Worm (Caenorhabditis elegans) whole organism, young adult: ENCODE measurements around the gene R02C2.1.

ENCODE experiments used
- B0261.1 ChIP-seq: sonication (generic microtip); optimal IDR thresholded peaks from 2 replicates; lab custom pipeline; 2016; ENCODE audit warnings: mild to moderate bottlenecking, missing genetic modification characterization, moderate library complexity, missing compliant biosample characterization
- B0336.3 ChIP-seq: fragments of 200-800 bp; sonication (Bioruptor generic); IDR thresholded peaks from 2 replicates; pipeline ENCODE4 v1.3.6; 2022; ENCODE audit warnings: missing genetic modification characterization, missing compliant biosample characterization
- F52B5.7 ChIP-seq: sonication (generic microtip); optimal IDR thresholded peaks from 2 replicates; lab custom pipeline; 2016; ENCODE audit warnings: mild to moderate bottlenecking, missing genetic modification characterization, missing compliant biosample characterization
- F57A8.1 ChIP-seq: fragments of 200-800 bp; sonication (Bioruptor generic); optimal IDR thresholded peaks from 2 replicates; lab custom pipeline; 2018; ENCODE audit warnings: mild to moderate bottlenecking, missing genetic modification characterization, moderate library complexity, missing compliant biosample characterization
- T26A5.8 ChIP-seq: sonication (generic microtip); optimal IDR thresholded peaks from 2 replicates; lab custom pipeline; 2016; ENCODE audit warnings: missing genetic modification characterization, missing compliant biosample characterization
- Y53F4B.3 ChIP-seq: fragments of 200-800 bp; sonication (Bioruptor generic); IDR thresholded peaks from 2 replicates; pipeline ENCODE4 v1.3.6; 2022; ENCODE audit warnings: missing genetic modification reagents, missing genetic modification characterization, missing compliant biosample characterization
- Y53G8AR.9 ChIP-seq: fragments of 200-800 bp; sonication (Bioruptor generic); conservative IDR thresholded peaks from 2 replicates; pipeline ENCODE4 v1.3.6; 2022; ENCODE audit warnings: missing genetic modification reagents, missing genetic modification characterization, missing compliant biosample characterization
- Y56A3A.18 ChIP-seq: fragments of 200-800 bp; sonication (Bioruptor generic); IDR thresholded peaks from 2 replicates; pipeline ENCODE4 v1.3.6; 2022; ENCODE audit warnings: missing genetic modification reagents, missing genetic modification characterization, missing compliant biosample characterization
- Y95B8A.8 ChIP-seq: fragments of 200-800 bp; sonication (Bioruptor generic); IDR thresholded peaks from 2 replicates; pipeline ENCODE4 v1.3.6; 2022; ENCODE audit warnings: missing genetic modification reagents, missing genetic modification characterization, missing compliant biosample characterization
- ZK185.1 ChIP-seq: sonication (generic microtip); optimal IDR thresholded peaks from 2 replicates; lab custom pipeline; 2016; ENCODE audit warnings: mild to moderate bottlenecking, missing genetic modification characterization, missing compliant biosample characterization; ENCODE audit not compliant: poor library complexity, severe bottlenecking
- attf-5 ChIP-seq: fragments of 200-800 bp; sonication (Bioruptor generic); optimal IDR thresholded peaks from 2 replicates; lab custom pipeline; 2018; ENCODE audit warnings: mild to moderate bottlenecking, missing genetic modification characterization, missing compliant biosample characterization
- cebp-2 ChIP-seq: fragments of 200-800 bp; sonication (Bioruptor generic); IDR thresholded peaks from 2 replicates; pipeline ENCODE4 v1.3.6; 2022; ENCODE audit warnings: missing genetic modification characterization, missing compliant biosample characterization
- ceh-40 ChIP-seq: fragments of 200-800 bp; sonication (Bioruptor generic); IDR thresholded peaks from 2 replicates; pipeline ENCODE4 v1.3.6; 2022; ENCODE audit warnings: missing genetic modification characterization, missing compliant biosample characterization
- ceh-58 ChIP-seq: fragments of 200-800 bp; sonication (Bioruptor generic); IDR thresholded peaks from 2 replicates; pipeline ENCODE4 v1.3.6; 2022; ENCODE audit warnings: missing genetic modification characterization, missing compliant biosample characterization
- ceh-91 ChIP-seq: fragments of 200-800 bp; sonication (Bioruptor generic); IDR thresholded peaks from 2 replicates; pipeline ENCODE4 v1.3.6; 2022; ENCODE audit warnings: missing genetic modification reagents, missing genetic modification characterization, missing compliant biosample characterization
- dox-1 ChIP-seq: fragments of 200-800 bp; sonication (Bioruptor generic); IDR thresholded peaks from 2 replicates; pipeline ENCODE4 v1.3.6; 2022; ENCODE audit warnings: missing genetic modification reagents, missing genetic modification characterization, missing compliant biosample characterization
- dpff-1 ChIP-seq: sonication (generic microtip); optimal IDR thresholded peaks from 2 replicates; lab custom pipeline; 2017; ENCODE audit warnings: mild to moderate bottlenecking, missing genetic modification characterization, missing compliant biosample characterization
- egl-44 ChIP-seq: fragments of 200-800 bp; sonication (Bioruptor generic); IDR thresholded peaks from 2 replicates; pipeline ENCODE4 v1.3.6; 2022; ENCODE audit warnings: missing genetic modification reagents, missing genetic modification characterization, missing compliant biosample characterization
- ets-4 ChIP-seq: fragments of 200-800 bp; sonication (Bioruptor generic); optimal IDR thresholded peaks from 2 replicates; lab custom pipeline; 2018; ENCODE audit warnings: mild to moderate bottlenecking, missing genetic modification characterization, missing compliant biosample characterization
- hmg-20 ChIP-seq: fragments of 200-800 bp; sonication (Bioruptor generic); IDR thresholded peaks from 2 replicates; pipeline ENCODE4 v1.3.6; 2022; ENCODE audit warnings: missing genetic modification reagents, missing genetic modification characterization, missing compliant biosample characterization
- lin-35 ChIP-seq, 3 experiments: fragments of 150-350 bp in 2 of 3; sonication (generic microtip) in 1 of 3; optimal IDR thresholded peaks; 2 replicates each; lab custom pipeline; 2014 to 2018; ENCODE audit warnings: missing biosample characterization in 3 of 3, missing genetic modification characterization in 3 of 3, missing genetic modification reagents in 3 of 3
- lin-54 ChIP-seq: fragments of 200-800 bp; sonication (Bioruptor generic); optimal IDR thresholded peaks from 2 replicates; lab custom pipeline; 2018; ENCODE audit warnings: mild to moderate bottlenecking, missing genetic modification characterization, missing compliant biosample characterization
- lir-1 ChIP-seq: fragments of 200-800 bp; sonication (Bioruptor generic); conservative IDR thresholded peaks from 2 replicates; pipeline ENCODE4 v1.3.6; 2022; ENCODE audit warnings: missing genetic modification reagents, missing genetic modification characterization, missing compliant biosample characterization
- madf-3 ChIP-seq: fragments of 200-800 bp; sonication (Bioruptor generic); IDR thresholded peaks from 2 replicates; pipeline ENCODE4 v1.3.6; 2022; ENCODE audit warnings: missing genetic modification reagents, missing genetic modification characterization, missing compliant biosample characterization
- mcd-1 ChIP-seq: fragments of 200-800 bp; sonication (Bioruptor generic); IDR thresholded peaks from 2 replicates; pipeline ENCODE4 v1.3.6; 2022; ENCODE audit warnings: missing genetic modification reagents, missing genetic modification characterization, missing compliant biosample characterization
- mel-28 ChIP-seq: sonication (generic microtip); optimal IDR thresholded peaks from 2 replicates; lab custom pipeline; 2016; ENCODE audit warnings: borderline replicate concordance, mild to moderate bottlenecking, missing genetic modification characterization, missing compliant biosample characterization
- mxl-1 ChIP-seq: sonication (generic microtip); optimal IDR thresholded peaks from 2 replicates; lab custom pipeline; 2016; ENCODE audit warnings: missing genetic modification characterization, missing compliant biosample characterization
- nhr-179 ChIP-seq: sonication (generic microtip); optimal IDR thresholded peaks from 2 replicates; lab custom pipeline; 2016; ENCODE audit warnings: mild to moderate bottlenecking, missing genetic modification characterization, missing compliant biosample characterization
- nhr-80 ChIP-seq: sonication (generic microtip); optimal IDR thresholded peaks from 2 replicates; lab custom pipeline; 2016; ENCODE audit warnings: missing genetic modification characterization, missing compliant biosample characterization
- pbrm-1 ChIP-seq: fragments of 200-800 bp; sonication (Bioruptor generic); IDR thresholded peaks from 2 replicates; pipeline ENCODE4 v1.3.6; 2022; ENCODE audit warnings: missing genetic modification reagents, missing genetic modification characterization, missing compliant biosample characterization
- rec-8 ChIP-seq, 2 experiments: sonication (generic microtip); optimal IDR thresholded peaks; 2 replicates each; lab custom pipeline; 2016; ENCODE audit warnings: mild to moderate bottlenecking in 2 of 2, missing genetic modification characterization in 2 of 2, missing genetic modification reagents in 2 of 2, missing genotype in 2 of 2, missing biosample characterization in 1 of 2, missing compliant biosample characterization in 1 of 2, moderate library complexity in 1 of 2
- rpc-1 ChIP-seq, 2 experiments: fragments of 150-350 bp in 1 of 2; sonication (generic microtip) in 1 of 2; optimal IDR thresholded peaks; 2 replicates each; lab custom pipeline; 2014 to 2018; ENCODE audit warnings: missing biosample characterization in 1 of 2, missing genetic modification characterization in 1 of 2, missing genetic modification reagents in 1 of 2, missing genotype in 1 of 2
- sea-2 ChIP-seq: fragments of 200-800 bp; sonication (Bioruptor generic); IDR thresholded peaks from 2 replicates; pipeline ENCODE4 v1.3.6; 2022; ENCODE audit warnings: missing genetic modification characterization, missing compliant biosample characterization
- snpc-1.3 ChIP-seq: sonication (generic microtip); optimal IDR thresholded peaks from 2 replicates; lab custom pipeline; 2017; ENCODE audit warnings: missing genetic modification characterization, mild to moderate bottlenecking, missing compliant biosample characterization, antibody characterized with exemption, moderate library complexity, missing genotype, missing genetic modification reagents; ENCODE audit not compliant: insufficient read depth
- snpc-4 ChIP-seq, 5 experiments: fragments of 150-350 bp in 1 of 5; sonication (generic microtip) in 4 of 5; optimal IDR thresholded peaks; 2 replicates each; lab custom pipeline; 2014 to 2018; ENCODE audit warnings: missing genetic modification characterization in 5 of 5, missing biosample characterization in 3 of 5, antibody characterized with exemption in 2 of 5, mild to moderate bottlenecking in 2 of 5, missing compliant biosample characterization in 2 of 5, missing genotype in 2 of 5, moderate library complexity in 2 of 5, missing genetic modification reagents in 1 of 5
- tlf-1 ChIP-seq: fragments of 200-800 bp; sonication (Bioruptor generic); optimal IDR thresholded peaks from 2 replicates; lab custom pipeline; 2018; ENCODE audit warnings: mild to moderate bottlenecking, missing genetic modification characterization, missing compliant biosample characterization
- unc-130 ChIP-seq: sonication (generic microtip); optimal IDR thresholded peaks from 2 replicates; lab custom pipeline; 2016; ENCODE audit warnings: missing genetic modification reagents, missing genetic modification characterization, missing compliant biosample characterization
- zim-3 ChIP-seq: sonication (generic microtip); optimal IDR thresholded peaks from 2 replicates; lab custom pipeline; 2017; ENCODE audit warnings: mild to moderate bottlenecking, missing genetic modification characterization, moderate library complexity, missing compliant biosample characterization
- ztf-28 ChIP-seq: fragments of 200-800 bp; sonication (Bioruptor generic); IDR thresholded peaks from 2 replicates; pipeline ENCODE4 v1.3.6; 2022; ENCODE audit warnings: missing genetic modification reagents, missing genetic modification characterization, missing compliant biosample characterization

R02C2.1 gene

ce11 chrV:248636-249035, 10.6 kb upstream of the R02C2.1 start:
- TF ChIP-seq Y53F4B.3 (GFP tag; lab: Robert Waterston, UW) (no peak), ztf-28 (GFP tag; lab: Robert Waterston, UW) (no peak), B0336.3 (GFP tag; lab: Robert Waterston, UW) (no peak), ceh-58 (GFP tag; lab: Robert Waterston, UW) (no peak), tlf-1 (no peak), cebp-2 (GFP tag; lab: Robert Waterston, UW) (no peak), nhr-179 (tag; lab: Kevin White, UChicago) (no peak)

- TF ChIP-seq snpc-1.3 = no peak
- TF ChIP-seq dpff-1 (tag; lab: Kevin White, UChicago) = no peak
- TF ChIP-seq Y53G8AR.9 = no peak
- TF ChIP-seq T26A5.8 = no peak
- no peak for TF ChIP-seq unc-130 (GFP tag; lab: Kevin White, UChicago)
- TF ChIP-seq F52B5.7 (tag; lab: Kevin White, UChicago) = no peak
- no peak for TF ChIP-seq ceh-91
- TF ChIP-seq lin-54 (GFP tag; lab: Kevin White, UChicago) = no peak
- TF ChIP-seq B0261.1 = no peak
- no peak for TF ChIP-seq lin-35 (GFP tag; optimal IDR thresholded peaks at IDR 0.05; lab: Kevin White, UChicago)
- no peak for TF ChIP-seq madf-3 (GFP tag; lab: Robert Waterston, UW)
- no peak for TF ChIP-seq Y95B8A.8
- no peak for TF ChIP-seq mel-28
- no peak for TF ChIP-seq attf-5
- TF ChIP-seq hmg-20 (GFP tag; lab: Robert Waterston, UW) = no peak
These were observed 9.6 kb upstream of the R02C2.1 start for ce11 chrV:247576-247975.

ce11 chrV:246097-246496, 8.1 kb upstream of the R02C2.1 start, which contains the start of gene kin-34:
Gene kin-34 (minus strand): TSS chrV:246197.
- TF ChIP-seq zim-3 = no peak

ce11 chrV:242518-242917, 4.5 kb upstream of the R02C2.1 start, which contains the start of gene R02C2.7:
Gene R02C2.7 (minus strand): TSS chrV:242618.
- TF ChIP-seq mcd-1 (GFP tag; lab: Robert Waterston, UW) (no peak), ZK185.1 (no peak), unc-130 (GFP tag; lab: Kevin White, UChicago) (no peak)

- TF ChIP-seq dox-1 (GFP tag; lab: Robert Waterston, UW) = no peak
- no peak for TF ChIP-seq ets-4 (GFP tag; lab: Kevin White, UChicago)
- no peak for TF ChIP-seq mxl-1 (tag; lab: Kevin White, UChicago)
- no peak for TF ChIP-seq rpc-1 (optimal IDR thresholded peaks at IDR 0.05; lab: Kevin White, UChicago)
- TF ChIP-seq rpc-1 (tag; optimal IDR thresholded peaks at IDR 0.05; lab: Kevin White, UChicago) = no peak
- TF ChIP-seq nhr-80 (tag; lab: Kevin White, UChicago) = no peak
- no peak for TF ChIP-seq F57A8.1 (GFP tag; lab: Kevin White, UChicago)
- TF ChIP-seq snpc-4 (GFP tag; optimal IDR thresholded peaks at IDR 0.05; lab: Kevin White, UChicago) = no peak
- TF ChIP-seq snpc-4 (tag; optimal IDR thresholded peaks at IDR 0.05; lab: Kevin White, UChicago) = no peak
- no peak for TF ChIP-seq ceh-40 (GFP tag; lab: Robert Waterston, UW)
- no peak for TF ChIP-seq pbrm-1 (GFP tag; lab: Robert Waterston, UW)
- TF ChIP-seq Y56A3A.18 (GFP tag; lab: Robert Waterston, UW) = no peak
- no peak for TF ChIP-seq B0336.3 (GFP tag; lab: Robert Waterston, UW)
- TF ChIP-seq sea-2 (GFP tag; lab: Robert Waterston, UW) = no peak
- TF ChIP-seq lir-1 = no peak
- TF ChIP-seq egl-44 (GFP tag; lab: Robert Waterston, UW) = no peak
- TF ChIP-seq rec-8 (tag; optimal IDR thresholded peaks at IDR 0.05; lab: Kevin White, UChicago) = no peak
These were observed 2.3 kb upstream of the R02C2.1 start, which contains the start of gene txt-2 for ce11 chrV:240287-240686. Gene txt-2 (minus strand): TSS chrV:240500.
